Fruit fly (Drosophila melanogaster) whole organism, embryonic: ENCODE measurements around the gene mtTFB2.

ENCODE experiments used
- Ada2b ChIP-seq: fragments of 200-800 bp; sonication (Bioruptor generic); IDR thresholded peaks from 2 replicates; pipeline ENCODE4 v1.3.6; 2022; ENCODE audit warnings: missing biosample characterization, missing genetic modification characterization
- Atf3 ChIP-seq: fragments of 200-800 bp; sonication (Bioruptor generic); optimal IDR thresholded peaks from 3 replicates; lab custom pipeline; 2016; ENCODE audit warnings: missing biosample characterization, missing genetic modification characterization
- CG10321 ChIP-seq: fragments of 200-800 bp; sonication (Bioruptor generic); IDR thresholded peaks from 2 replicates; pipeline ENCODE4 v1.3.6; 2022; ENCODE audit warnings: missing biosample characterization, missing genetic modification characterization
- CG10543 ChIP-seq: fragments of 200-800 bp; sonication (Bioruptor generic); optimal IDR thresholded peaks from 3 replicates; lab custom pipeline; 2017; ENCODE audit warnings: missing biosample characterization, mild to moderate bottlenecking, missing genetic modification characterization, moderate library complexity
- CG10959 ChIP-seq: fragments of 200-800 bp; sonication (Bioruptor generic); IDR thresholded peaks from 2 replicates; pipeline ENCODE4 v1.3.6; 2022; ENCODE audit warnings: missing biosample characterization, missing genetic modification characterization
- CG10979 ChIP-seq: fragments of 200-800 bp; sonication (Bioruptor generic); optimal IDR thresholded peaks from 2 replicates; lab custom pipeline; 2018; ENCODE audit warnings: missing biosample characterization, mild to moderate bottlenecking, missing genetic modification characterization, moderate library complexity
- CG12071 ChIP-seq: fragments of 200-800 bp; sonication (Bioruptor generic); optimal IDR thresholded peaks from 3 replicates; lab custom pipeline; 2018; ENCODE audit warnings: missing biosample characterization, mild to moderate bottlenecking, missing genetic modification characterization
- CG13296 ChIP-seq: fragments of 200-800 bp; sonication (Bioruptor generic); optimal IDR thresholded peaks from 3 replicates; lab custom pipeline; 2018; ENCODE audit warnings: missing biosample characterization, mild to moderate bottlenecking, missing genetic modification characterization
- CG15011 ChIP-seq: fragments of 200-800 bp; sonication (Bioruptor generic); optimal IDR thresholded peaks from 3 replicates; lab custom pipeline; 2018; ENCODE audit warnings: missing biosample characterization, mild to moderate bottlenecking, missing genetic modification characterization
- CG15073 ChIP-seq: fragments of 200-800 bp; sonication (Bioruptor generic); optimal IDR thresholded peaks from 2 replicates; lab custom pipeline; 2016; ENCODE audit warnings: missing biosample characterization, missing genetic modification characterization
- CG16863 ChIP-seq: fragments of 200-800 bp; sonication (Bioruptor generic); optimal IDR thresholded peaks from 3 replicates; lab custom pipeline; 2016; ENCODE audit warnings: missing biosample characterization, missing genetic modification characterization
- CG17385 ChIP-seq: fragments of 200-800 bp; sonication (Bioruptor generic); optimal IDR thresholded peaks from 3 replicates; lab custom pipeline; 2018; ENCODE audit warnings: missing biosample characterization, mild to moderate bottlenecking, missing genetic modification characterization
- CG18011 ChIP-seq: fragments of 200-800 bp; sonication (Bioruptor generic); optimal IDR thresholded peaks from 2 replicates; lab custom pipeline; 2017; ENCODE audit warnings: missing biosample characterization, missing genetic modification characterization, mild to moderate bottlenecking, moderate library complexity, missing genotype
- CG18599 ChIP-seq: fragments of 200-800 bp; sonication (Bioruptor generic); optimal IDR thresholded peaks from 3 replicates; lab custom pipeline; 2017; ENCODE audit warnings: missing biosample characterization, missing genetic modification characterization, mild to moderate bottlenecking, moderate library complexity, missing genetic modification reagents
- CG31224 ChIP-seq: fragments of 200-800 bp; sonication (Bioruptor generic); IDR thresholded peaks from 2 replicates; pipeline ENCODE4 v1.3.6; 2022; ENCODE audit warnings: missing biosample characterization, missing genetic modification characterization
- CG32772 ChIP-seq: fragments of 200-800 bp; sonication (Bioruptor generic); IDR thresholded peaks from 2 replicates; pipeline ENCODE4 v1.3.6; 2022; ENCODE audit warnings: missing biosample characterization, missing genetic modification characterization
- CG34224 ChIP-seq: fragments of 200-800 bp; sonication (Bioruptor generic); IDR thresholded peaks from 3 replicates; pipeline ENCODE4 v1.3.6; 2022; ENCODE audit warnings: missing biosample characterization, missing genetic modification characterization; ENCODE audit not compliant: partially characterized antibody
- CG5245 ChIP-seq: fragments of 200-800 bp; sonication (Bioruptor generic); optimal IDR thresholded peaks from 3 replicates; lab custom pipeline; 2016; ENCODE audit warnings: missing biosample characterization, missing genetic modification characterization
- CG6791 ChIP-seq: fragments of 200-800 bp; sonication (Bioruptor generic); IDR thresholded peaks from 3 replicates; pipeline ENCODE4 v1.3.6; 2022; ENCODE audit warnings: missing biosample characterization, missing genetic modification characterization; ENCODE audit not compliant: partially characterized antibody
- CG7372 ChIP-seq: fragments of 200-800 bp; sonication (Bioruptor generic); IDR thresholded peaks from 2 replicates; pipeline ENCODE4 v1.3.6; 2022; ENCODE audit warnings: missing biosample characterization, missing genetic modification characterization
- CG7556 ChIP-seq: fragments of 200-800 bp; sonication (Bioruptor generic); optimal IDR thresholded peaks from 2 replicates; lab custom pipeline; 2017; ENCODE audit warnings: missing biosample characterization, mild to moderate bottlenecking, missing genetic modification characterization
- CG7786 ChIP-seq: fragments of 200-800 bp; sonication (Bioruptor generic); optimal IDR thresholded peaks from 2 replicates; lab custom pipeline; 2016; ENCODE audit warnings: missing biosample characterization, missing genetic modification characterization
- CG9727 ChIP-seq: fragments of 200-800 bp; sonication (Bioruptor generic); optimal IDR thresholded peaks from 3 replicates; lab custom pipeline; 2017; ENCODE audit warnings: missing biosample characterization, mild to moderate bottlenecking, missing genetic modification characterization
- CG9932 ChIP-seq: fragments of 200-800 bp; sonication (Bioruptor generic); IDR thresholded peaks from 2 replicates; pipeline ENCODE4 v1.3.6; 2022; ENCODE audit warnings: missing biosample characterization, missing genetic modification characterization
- Camta ChIP-seq: fragments of 200-800 bp; sonication (Bioruptor generic); optimal IDR thresholded peaks from 2 replicates; lab custom pipeline; 2016; ENCODE audit warnings: missing biosample characterization, missing genetic modification characterization
- CoRest ChIP-seq: fragments of 200-800 bp; sonication (Bioruptor generic); optimal IDR thresholded peaks from 3 replicates; lab custom pipeline; 2018; ENCODE audit warnings: missing biosample characterization, mild to moderate bottlenecking, missing genetic modification characterization, moderate library complexity
- D19B ChIP-seq: fragments of 200-800 bp; sonication (Bioruptor generic); optimal IDR thresholded peaks from 2 replicates; lab custom pipeline; 2017; ENCODE audit warnings: missing biosample characterization, mild to moderate bottlenecking, missing genetic modification characterization
- Dad ChIP-seq: fragments of 200-800 bp; sonication (Bioruptor generic); optimal IDR thresholded peaks from 3 replicates; lab custom pipeline; 2016; ENCODE audit warnings: missing biosample characterization, missing genetic modification characterization
- Dfd ChIP-seq, 2 experiments: fragments of >200 bp; optimal IDR thresholded peaks; 2 replicates each; lab custom pipeline; 2017; ENCODE audit warnings: missing biosample characterization in 2 of 2, missing genetic modification characterization in 2 of 2
- Dll ChIP-seq: fragments of 200-800 bp; sonication (Bioruptor generic); IDR thresholded peaks from 4 replicates; pipeline ENCODE4 v1.3.6; 2022; ENCODE audit warnings: missing biosample characterization, missing genetic modification characterization; ENCODE audit not compliant: partially characterized antibody
- Fer1 ChIP-seq: fragments of 200-800 bp; sonication (Bioruptor generic); optimal IDR thresholded peaks from 2 replicates; lab custom pipeline; 2017; ENCODE audit warnings: missing biosample characterization, mild to moderate bottlenecking, missing genetic modification characterization
- HLH3B ChIP-seq: fragments of 200-800 bp; sonication (Bioruptor generic); IDR thresholded peaks from 2 replicates; pipeline ENCODE4 v1.3.6; 2022; ENCODE audit warnings: missing biosample characterization, missing genetic modification characterization
- MBD-R2 ChIP-seq: fragments of 200-800 bp; sonication (Bioruptor generic); IDR thresholded peaks from 2 replicates; pipeline ENCODE4 v1.3.6; 2022; ENCODE audit warnings: missing biosample characterization, missing genetic modification characterization
- Neu2 ChIP-seq: fragments of 200-800 bp; sonication (Bioruptor generic); optimal IDR thresholded peaks from 3 replicates; lab custom pipeline; 2016; ENCODE audit warnings: missing biosample characterization, missing genetic modification characterization, borderline replicate concordance
- Sox102F ChIP-seq: fragments of 200-800 bp; sonication (Bioruptor generic); optimal IDR thresholded peaks from 2 replicates; lab custom pipeline; 2018; ENCODE audit warnings: missing biosample characterization, mild to moderate bottlenecking, missing genetic modification characterization, moderate library complexity
- abd-A ChIP-seq: fragments of 200-800 bp; sonication (Bioruptor generic); optimal IDR thresholded peaks from 3 replicates; lab custom pipeline; 2019; ENCODE audit warnings: missing biosample characterization, mild to moderate bottlenecking, missing genetic modification characterization, moderate library complexity
- cas ChIP-seq: fragments of 200-800 bp; sonication (Bioruptor generic); IDR thresholded peaks from 2 replicates; pipeline ENCODE4 v1.3.6; 2022; ENCODE audit warnings: missing biosample characterization, missing genetic modification characterization
- croc ChIP-seq: fragments of 200-800 bp; sonication (Bioruptor generic); conservative IDR thresholded peaks from 3 replicates; pipeline ENCODE4 v1.3.6; 2022; ENCODE audit warnings: missing biosample characterization, missing genetic modification characterization
- dan ChIP-seq: fragments of 200-800 bp; sonication (Bioruptor generic); IDR thresholded peaks from 2 replicates; pipeline ENCODE4 v1.3.6; 2022; ENCODE audit warnings: missing biosample characterization, missing genetic modification characterization
- dysf ChIP-seq: fragments of 200-800 bp; sonication (Bioruptor generic); IDR thresholded peaks from 3 replicates; pipeline ENCODE4 v1.3.6; 2022; ENCODE audit warnings: missing biosample characterization, missing genetic modification characterization
- esg ChIP-seq: fragments of 200-800 bp; sonication (Bioruptor generic); conservative IDR thresholded peaks from 2 replicates; pipeline ENCODE4 v1.3.6; 2022; ENCODE audit warnings: missing biosample characterization, missing genetic modification characterization
- fd96Cb ChIP-seq: fragments of 200-800 bp; sonication (Bioruptor generic); optimal IDR thresholded peaks from 2 replicates; lab custom pipeline; 2018; ENCODE audit warnings: missing biosample characterization, mild to moderate bottlenecking, missing genetic modification characterization, moderate library complexity
- nau ChIP-seq: fragments of 200-800 bp; sonication (Bioruptor generic); optimal IDR thresholded peaks from 3 replicates; lab custom pipeline; 2017; ENCODE audit warnings: missing biosample characterization, mild to moderate bottlenecking, missing genetic modification characterization, missing genetic modification reagents
- nerfin-1 ChIP-seq: fragments of 200-800 bp; sonication (Bioruptor generic); optimal IDR thresholded peaks from 3 replicates; lab custom pipeline; 2019; ENCODE audit warnings: missing biosample characterization, mild to moderate bottlenecking, missing genetic modification characterization, moderate library complexity
- peb ChIP-seq: fragments of 200-800 bp; sonication (Bioruptor generic); IDR thresholded peaks from 2 replicates; pipeline ENCODE4 v1.3.6; 2022; ENCODE audit warnings: missing biosample characterization, missing genetic modification characterization
- sc ChIP-seq, 3 experiments: fragments of >200 bp in 2 of 3; fragments of 200-800 bp in 1 of 3; sonication (Bioruptor generic) in 1 of 3; optimal IDR thresholded peaks; 2 replicates in 2 of 3; 3 replicates in 1 of 3; lab custom pipeline; 2017; ENCODE audit warnings: mild to moderate bottlenecking in 1 of 3, missing biosample characterization in 1 of 3, missing genetic modification characterization in 1 of 3, missing genetic modification reagents in 1 of 3
- tap ChIP-seq: fragments of 200-800 bp; optimal IDR thresholded peaks from 3 replicates; lab custom pipeline; 2019; ENCODE audit warnings: missing biosample characterization, mild to moderate bottlenecking, missing genetic modification characterization, moderate library complexity
- ttk ChIP-seq: fragments of 200-800 bp; sonication (Bioruptor generic); IDR thresholded peaks from 2 replicates; pipeline ENCODE4 v2.1.2; 2022; ENCODE audit warnings: missing biosample characterization, missing genetic modification characterization
- wor ChIP-seq: fragments of 200-800 bp; sonication (Bioruptor generic); IDR thresholded peaks from 2 replicates; pipeline ENCODE4 v1.3.6; 2022; ENCODE audit warnings: missing biosample characterization, missing genetic modification characterization

Gene mtTFB2

DNA sequence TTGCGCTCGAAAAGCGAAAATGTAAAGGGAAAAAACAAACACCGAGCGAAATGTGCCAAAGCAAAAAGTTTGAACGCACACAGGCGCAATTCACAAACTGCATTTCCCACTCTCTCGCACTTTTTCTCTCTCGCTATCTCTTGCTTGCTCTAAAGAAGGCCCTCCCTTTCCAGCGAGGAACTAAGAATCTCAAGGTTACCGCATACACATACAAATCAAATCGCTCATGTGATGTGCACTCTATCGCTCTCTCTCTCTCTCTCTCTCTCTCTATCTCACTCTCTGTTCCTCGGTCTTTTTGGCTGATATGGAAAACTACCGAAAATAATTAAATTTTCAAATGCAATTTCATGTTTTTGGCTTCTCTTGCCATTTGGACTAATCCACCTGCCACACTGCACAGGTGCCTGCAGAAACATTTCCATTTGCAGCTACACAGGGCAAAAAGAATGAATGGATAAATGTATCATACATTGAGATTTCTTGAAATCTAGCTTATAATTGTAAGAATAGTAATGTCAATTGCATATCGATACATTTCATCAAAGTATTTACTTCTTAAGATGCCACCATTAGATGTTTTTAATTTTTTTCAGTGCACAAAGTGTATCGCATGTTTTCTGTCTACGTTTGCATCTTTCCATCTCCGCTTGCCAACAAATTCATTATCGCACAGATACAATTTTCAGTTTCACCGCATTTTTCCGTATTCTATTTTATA, 34.1 kb downstream of the mtTFB2 start (continued):
- TF ChIP-seq CG12071 (no peak), Dll (GFP tag; lab: Robert Waterston, UW) (no peak), tap (tag; lab: Kevin White, UChicago) (peak; percentile 3), CG18011 (no peak), wor (no peak), CoRest (tag; lab: Kevin White, UChicago) (no peak), CG32772 (no peak), CG9932 (GFP tag; lab: Robert Waterston, UW) (no peak), CG17385 (GFP tag; lab: Kevin White, UChicago) (no peak), cas (GFP tag; lab: Robert Waterston, UW) (no peak), CG10543 (GFP tag; lab: Kevin White, UChicago) (no peak), CG9727 (GFP tag; lab: Kevin White, UChicago) (peak; percentile 35), Camta (GFP tag; lab: Kevin White, UChicago) (peak; percentile 33), Neu2 (GFP tag; lab: Kevin White, UChicago) (peak; percentile 3), abd-A (no peak), Dfd (GFP tag; optimal IDR thresholded peaks at IDR 0.05; lab: Kevin White, UChicago) (no peak), CG18599 (no peak), Dad (GFP tag; lab: Kevin White, UChicago) (no peak), CG10959 (GFP tag; lab: Robert Waterston, UW) (no peak), dysf (GFP tag; lab: Robert Waterston, UW) (peak; percentile 35; the same call in 1 of the 3 replicates), Ada2b (GFP tag; lab: Robert Waterston, UW) (peak; percentile 34; the same call in 1 of the 2 replicates), CG16863 (GFP tag; lab: Kevin White, UChicago) (peak; percentile 2), nau (GFP tag; lab: Kevin White, UChicago) (no peak), CG7786 (GFP tag; lab: Kevin White, UChicago) (no peak), CG6791 (GFP tag; lab: Robert Waterston, UW) (no peak), HLH3B (GFP tag; lab: Robert Waterston, UW) (0 out of 2 replicates have a peak, but pooled peaks have one; percentile 40), dan (GFP tag; lab: Robert Waterston, UW) (no peak), Fer1 (GFP tag; lab: Kevin White, UChicago) (no peak), peb (GFP tag; lab: Robert Waterston, UW) (no peak), Atf3 (GFP tag; lab: Kevin White, UChicago) (no peak), croc (GFP tag; lab: Robert Waterston, UW) (no peak), CG34224 (GFP tag; lab: Robert Waterston, UW) (no peak), CG10321 (GFP tag; lab: Robert Waterston, UW) (peak; percentile 42; the same call in 1 of the 2 replicates), CG5245 (GFP tag; lab: Kevin White, UChicago) (no peak), sc (optimal IDR thresholded peaks at IDR 0.05; lab: Kevin White, UChicago) (no peak), sc (GFP tag; optimal IDR thresholded peaks at IDR 0.05; lab: Kevin White, UChicago) (no peak), nerfin-1 (tag; lab: Kevin White, UChicago) (no peak), CG7556 (GFP tag; lab: Kevin White, UChicago) (no peak), MBD-R2 (GFP tag; lab: Robert Waterston, UW) (no peak), Sox102F (GFP tag; lab: Kevin White, UChicago) (peak; percentile 73), fd96Cb (tag; lab: Kevin White, UChicago) (peak; percentile 50), D19B (GFP tag; lab: Kevin White, UChicago) (no peak), ttk (no peak; the same call in 1 of the 2 replicates), CG15011 (GFP tag; lab: Kevin White, UChicago) (no peak), CG13296 (no peak), esg (GFP tag; lab: Robert Waterston, UW) (no peak; the same call in 1 of the 2 replicates), CG15073 (no peak), CG31224 (GFP tag; lab: Robert Waterston, UW) (no peak), CG7372 (GFP tag; lab: Robert Waterston, UW) (no peak), CG10979 (peak; percentile 25)
